Worm (Caenorhabditis elegans): Measurements from ENCODE around the gene T02E9.6.

Gene T02E9.6

ce11 chrV:11334193-11334592 lies at the start of gene T02E9.6:
Gene T02E9.6 (minus strand): TSS chrV:11334293.
- no peak for TF ChIP-seq T26A8.4 (GFP tag; IDR thresholded peaks at IDR 0.05)
- TF ChIP-seq mes-2 (tag; optimal IDR thresholded peaks at IDR 0.05; ENCODE audit: poor library complexity, severe bottlenecking): no peak
- TF ChIP-seq Y5F2A.4 (GFP tag; optimal IDR thresholded peaks at IDR 0.05): no peak
- no peak for TF ChIP-seq lim-7 (GFP tag; IDR thresholded peaks at IDR 0.05)
- TF ChIP-seq mdt-29 (GFP tag; IDR thresholded peaks at IDR 0.05): no peak
- TF ChIP-seq mxl-2 (GFP tag; conservative IDR thresholded peaks at IDR 0.05): no peak
- TF ChIP-seq aha-1 (tag): peak; percentile 33

- TF ChIP-seq mxl-2 (GFP tag; conservative IDR thresholded peaks at IDR 0.05): no peak
- TF ChIP-seq unc-62 (GFP tag; optimal IDR thresholded peaks at IDR 0.05 in 1 of 2): peak in 1 of 2 experiments; percentile 94
- no peak for TF ChIP-seq unc-62 (tag; optimal IDR thresholded peaks at IDR 0.05)
Measured at ce11 chrV:11383032-11383431, 48.9 kb upstream of the T02E9.6 start, which contains the start of gene F55C10.5. Gene F55C10.5 (plus strand): TSS chrV:11383105.

ce11 chrV:11380571-11380970 lies 46.5 kb upstream of the T02E9.6 start:
- TF ChIP-seq T20F7.1 (GFP tag; optimal IDR thresholded peaks at IDR 0.05): no peak
- peak; percentile 38 for TF ChIP-seq fkh-10 (GFP tag; optimal IDR thresholded peaks at IDR 0.05)
- TF ChIP-seq unc-62 (GFP tag; optimal IDR thresholded peaks at IDR 0.05 in 1 of 2): peak in 1 of 2 experiments; percentile 68
- TF ChIP-seq unc-62 (tag; optimal IDR thresholded peaks at IDR 0.05): no peak

ce11 chrV:11379341-11379740 lies 45.2 kb upstream of the T02E9.6 start:
- TF ChIP-seq nhr-11 (tag; optimal IDR thresholded peaks at IDR 0.05) (no peak), nhr-102 (tag; optimal IDR thresholded peaks at IDR 0.05) (no peak), ceh-28 (tag; optimal IDR thresholded peaks at IDR 0.05) (no peak), lin-29 (GFP tag; IDR thresholded peaks at IDR 0.05) (no peak), madf-5 (GFP tag; IDR thresholded peaks at IDR 0.05) (no peak), ceh-20 (GFP tag; IDR thresholded peaks at IDR 0.05) (peak; percentile 32; the same call in 1 of the 2 replicates), set-16 (GFP tag; IDR thresholded peaks at IDR 0.05) (no peak)

- TF ChIP-seq nhr-11 (tag; optimal IDR thresholded peaks at IDR 0.05) (peak; percentile 24), hlh-11 (tag; optimal IDR thresholded peaks at IDR 0.05) (no peak), daf-16 (GFP tag; optimal IDR thresholded peaks at IDR 0.05) (no peak), daf-16 (tag; optimal IDR thresholded peaks at IDR 0.05) (peak; percentile 49), F37D6.2 (tag; optimal IDR thresholded peaks at IDR 0.05) (peak; percentile 31), tra-1 (GFP tag; IDR thresholded peaks at IDR 0.05) (0 out of 2 replicates have a peak, but pooled peaks have one; percentile 26), lin-15B (tag; optimal IDR thresholded peaks at IDR 0.05) (no peak), ZK337.2 (GFP tag; IDR thresholded peaks at IDR 0.05) (peak; percentile 91), hif-1 (tag; optimal IDR thresholded peaks at IDR 0.05) (peak in 1 of 2 experiments; percentile 61), unc-130 (GFP tag; optimal IDR thresholded peaks at IDR 0.05) (no peak), T26A8.4 (GFP tag; IDR thresholded peaks at IDR 0.05) (0 out of 2 replicates have a peak, but pooled peaks have one; percentile 36), egl-43 (GFP tag; IDR thresholded peaks at IDR 0.05) (peak; percentile 73; the same call in 1 of the 2 replicates), mep-1 (tag; optimal IDR thresholded peaks at IDR 0.05) (peak; percentile 66), hmg-1.1 (GFP tag; IDR thresholded peaks at IDR 0.05) (peak; percentile 75), pqm-1 (tag; optimal IDR thresholded peaks at IDR 0.05) (peak; percentile 19), ces-1 (GFP tag; optimal IDR thresholded peaks at IDR 0.05) (peak; percentile 14), hlh-30 (tag; optimal IDR thresholded peaks at IDR 0.05; ENCODE audit: insufficient read depth) (peak; percentile 84), lin-38 (GFP tag; IDR thresholded peaks at IDR 0.05) (peak; percentile 29), ceh-20 (GFP tag; IDR thresholded peaks at IDR 0.05) (peak; percentile 57; the same call in 1 of the 2 replicates), mes-2 (tag; optimal IDR thresholded peaks at IDR 0.05; ENCODE audit: poor library complexity, severe bottlenecking) (peak; percentile 29), ztf-7 (tag; optimal IDR thresholded peaks at IDR 0.05) (peak; percentile 56), lsy-2 (tag; optimal IDR thresholded peaks at IDR 0.05) (peak in 1 of 2 experiments; percentile 79), lin-1 (GFP tag; IDR thresholded peaks at IDR 0.05) (no peak), ctbp-1 (GFP tag; IDR thresholded peaks at IDR 0.05) (0 out of 2 replicates have a peak, but pooled peaks have one; percentile 59), dmd-6 (GFP tag; IDR thresholded peaks at IDR 0.05) (peak; percentile 77), F10B5.3 (tag; optimal IDR thresholded peaks at IDR 0.05) (no peak), ceh-28 (tag; optimal IDR thresholded peaks at IDR 0.05) (peak; percentile 51), mdl-1 (tag; optimal IDR thresholded peaks at IDR 0.05) (peak in 1 of 2 experiments; percentile 8)
Measured at ce11 chrV:11375150-11375792, 41.2 kb upstream of the T02E9.6 start, which contains the start of gene cnb-1. Gene cnb-1 (plus strand): TSS chrV:11375742.

Data from whole organism, L4 larva.